Fruit fly (Drosophila melanogaster) whole organism, embryonic: ENCODE results near the gene CG13724.

ENCODE experiments used
- Aef1 ChIP-seq: fragments of 200-800 bp; sonication (Bioruptor generic); IDR thresholded peaks from 3 replicates; pipeline ENCODE4 v1.3.6; 2022; ENCODE audit warnings: missing biosample characterization, missing genetic modification characterization
- Atf6 ChIP-seq: fragments of 200-800 bp; sonication (Bioruptor generic); IDR thresholded peaks from 2 replicates; pipeline ENCODE4 v1.3.6; 2022; ENCODE audit warnings: missing biosample characterization, missing genetic modification characterization
- Bdp1 ChIP-seq: fragments of 200-800 bp; sonication (Bioruptor generic); optimal IDR thresholded peaks from 3 replicates; lab custom pipeline; 2016; ENCODE audit warnings: missing biosample characterization, missing genetic modification characterization
- Bgb ChIP-seq: fragments of 200-800 bp; sonication (Bioruptor generic); IDR thresholded peaks from 2 replicates; pipeline ENCODE4 v1.3.6; 2022; ENCODE audit warnings: missing biosample characterization, missing genetic modification characterization; ENCODE audit not compliant: partially characterized antibody
- CG10959 ChIP-seq: fragments of 200-800 bp; sonication (Bioruptor generic); IDR thresholded peaks from 2 replicates; pipeline ENCODE4 v1.3.6; 2022; ENCODE audit warnings: missing biosample characterization, missing genetic modification characterization
- CG12155 ChIP-seq: fragments of 200-800 bp; sonication (Bioruptor generic); optimal IDR thresholded peaks from 3 replicates; lab custom pipeline; 2016; ENCODE audit warnings: missing biosample characterization, missing genetic modification characterization
- CG12391 ChIP-seq: fragments of 200-800 bp; sonication (Bioruptor generic); optimal IDR thresholded peaks from 3 replicates; lab custom pipeline; 2018; ENCODE audit warnings: missing biosample characterization, mild to moderate bottlenecking, missing genetic modification characterization, moderate library complexity
- CG14710 ChIP-seq: fragments of 200-800 bp; sonication (Bioruptor generic); optimal IDR thresholded peaks from 3 replicates; lab custom pipeline; 2019; ENCODE audit warnings: missing biosample characterization, mild to moderate bottlenecking, missing genetic modification characterization, moderate library complexity
- CG15011 ChIP-seq: fragments of 200-800 bp; sonication (Bioruptor generic); optimal IDR thresholded peaks from 3 replicates; lab custom pipeline; 2018; ENCODE audit warnings: missing biosample characterization, mild to moderate bottlenecking, missing genetic modification characterization
- CG15479 ChIP-seq: fragments of 200-800 bp; sonication (Bioruptor generic); optimal IDR thresholded peaks from 3 replicates; lab custom pipeline; 2019; ENCODE audit warnings: missing biosample characterization, mild to moderate bottlenecking, missing genetic modification characterization, moderate library complexity
- CG1603 ChIP-seq: fragments of 200-800 bp; sonication (Bioruptor generic); optimal IDR thresholded peaks from 2 replicates; lab custom pipeline; 2019; ENCODE audit warnings: missing biosample characterization, mild to moderate bottlenecking, missing genetic modification characterization, moderate library complexity
- CG17186 ChIP-seq: fragments of 200-800 bp; sonication (Bioruptor generic); optimal IDR thresholded peaks from 3 replicates; lab custom pipeline; 2017; ENCODE audit warnings: missing biosample characterization, missing genetic modification reagents, missing genetic modification characterization
- CG17568 ChIP-seq: fragments of 200-800 bp; sonication (Bioruptor generic); optimal IDR thresholded peaks from 2 replicates; lab custom pipeline; 2018; ENCODE audit warnings: missing biosample characterization, mild to moderate bottlenecking, missing genetic modification characterization, moderate library complexity
- CG18619 ChIP-seq: fragments of 200-800 bp; sonication (Bioruptor generic); optimal IDR thresholded peaks from 3 replicates; lab custom pipeline; 2017; ENCODE audit warnings: missing biosample characterization, mild to moderate bottlenecking, missing genetic modification characterization
- CG2116 ChIP-seq: fragments of 200-800 bp; sonication (Bioruptor generic); optimal IDR thresholded peaks from 3 replicates; lab custom pipeline; 2018; ENCODE audit warnings: missing biosample characterization, mild to moderate bottlenecking, missing genetic modification characterization
- CG2678 ChIP-seq: fragments of 200-800 bp; sonication (Bioruptor generic); optimal IDR thresholded peaks from 3 replicates; lab custom pipeline; 2019; ENCODE audit warnings: missing biosample characterization, mild to moderate bottlenecking, missing genetic modification characterization, moderate library complexity
- CG30403 ChIP-seq: fragments of 200-800 bp; sonication (Bioruptor generic); optimal IDR thresholded peaks from 3 replicates; lab custom pipeline; 2016; ENCODE audit warnings: missing biosample characterization, missing genetic modification characterization
- CG3065 ChIP-seq: fragments of 200-800 bp; sonication (Bioruptor generic); optimal IDR thresholded peaks from 2 replicates; lab custom pipeline; 2016; ENCODE audit warnings: missing biosample characterization, missing genetic modification characterization
- CG3726 ChIP-seq: fragments of 200-800 bp; sonication (Bioruptor generic); IDR thresholded peaks from 3 replicates; pipeline ENCODE4, ENCODE4 v1.3.6; 2022; ENCODE audit warnings: missing biosample characterization, missing genetic modification characterization
- CG4424 ChIP-seq: fragments of 200-800 bp; sonication (Bioruptor generic); optimal IDR thresholded peaks from 3 replicates; lab custom pipeline; 2016; ENCODE audit warnings: missing biosample characterization, missing genetic modification characterization
- CG6791 ChIP-seq: fragments of 200-800 bp; sonication (Bioruptor generic); IDR thresholded peaks from 3 replicates; pipeline ENCODE4 v1.3.6; 2022; ENCODE audit warnings: missing biosample characterization, missing genetic modification characterization; ENCODE audit not compliant: partially characterized antibody
- CG9215 ChIP-seq: fragments of 200-800 bp; sonication (Bioruptor generic); IDR thresholded peaks from 2 replicates; pipeline ENCODE4 v1.3.6; 2022; ENCODE audit warnings: missing biosample characterization, missing genetic modification characterization
- CG9932 ChIP-seq: fragments of 200-800 bp; sonication (Bioruptor generic); IDR thresholded peaks from 2 replicates; pipeline ENCODE4 v1.3.6; 2022; ENCODE audit warnings: missing biosample characterization, missing genetic modification characterization
- D ChIP-seq, 2 experiments: fragments of 200-800 bp in 1 of 2; fragments of >200 bp in 1 of 2; sonication (Bioruptor generic) in 1 of 2; optimal IDR thresholded peaks; 2 replicates in 1 of 2; 3 replicates in 1 of 2; lab custom pipeline; 2017; ENCODE audit warnings: mild to moderate bottlenecking in 1 of 2, missing biosample characterization in 1 of 2, missing genetic modification characterization in 1 of 2, missing genetic modification reagents in 1 of 2
- E2f2 ChIP-seq: fragments of 200-800 bp; sonication (Bioruptor generic); IDR thresholded peaks from 2 replicates; pipeline ENCODE4 v1.3.6; 2022; ENCODE audit warnings: missing biosample characterization, missing genetic modification characterization
- Ets65A ChIP-seq: fragments of 200-800 bp; sonication (Bioruptor generic); peaks from one replicate; lab custom pipeline; 2016; ENCODE audit warnings: missing biosample characterization, missing genetic modification characterization
- Fer2 ChIP-seq: fragments of 200-800 bp; sonication (Bioruptor generic); optimal IDR thresholded peaks from 2 replicates; lab custom pipeline; 2018; ENCODE audit warnings: missing biosample characterization, mild to moderate bottlenecking, missing genetic modification characterization, moderate library complexity
- GATAe ChIP-seq: fragments of 200-800 bp; sonication (Bioruptor generic); conservative IDR thresholded peaks from 2 replicates; pipeline ENCODE4 v1.3.6; 2022; ENCODE audit warnings: missing biosample characterization, missing genetic modification characterization
- Hey ChIP-seq: fragments of 200-800 bp; sonication (Bioruptor generic); optimal IDR thresholded peaks from 3 replicates; lab custom pipeline; 2018; ENCODE audit warnings: missing biosample characterization, mild to moderate bottlenecking, missing genetic modification characterization
- Hmx ChIP-seq: fragments of 200-800 bp; sonication (Bioruptor generic); optimal IDR thresholded peaks from 2 replicates; lab custom pipeline; 2016; ENCODE audit warnings: missing biosample characterization, missing genetic modification characterization
- Hr78 ChIP-seq, 2 experiments: fragments of 200-800 bp in 1 of 2; fragments of >200 bp in 1 of 2; sonication (Bioruptor generic) in 1 of 2; optimal IDR thresholded peaks; 2 replicates each; lab custom pipeline; 2017 to 2019; ENCODE audit warnings: missing biosample characterization in 2 of 2, missing genetic modification characterization in 2 of 2, mild to moderate bottlenecking in 1 of 2, moderate library complexity in 1 of 2
- Mes4 ChIP-seq: fragments of 200-800 bp; sonication (Bioruptor generic); optimal IDR thresholded peaks from 2 replicates; lab custom pipeline; 2016; ENCODE audit warnings: missing biosample characterization, missing genetic modification characterization
- Neu2 ChIP-seq: fragments of 200-800 bp; sonication (Bioruptor generic); optimal IDR thresholded peaks from 3 replicates; lab custom pipeline; 2016; ENCODE audit warnings: missing biosample characterization, missing genetic modification characterization, borderline replicate concordance
- ap ChIP-seq: fragments of 200-800 bp; sonication (Bioruptor generic); IDR thresholded peaks from 2 replicates; pipeline ENCODE4 v1.3.6; 2022; ENCODE audit warnings: missing biosample characterization, missing genetic modification characterization
- corto ChIP-seq: fragments of 200-800 bp; sonication (Bioruptor generic); optimal IDR thresholded peaks from 2 replicates; lab custom pipeline; 2016; ENCODE audit warnings: missing biosample characterization, mild to moderate bottlenecking, missing genetic modification characterization, moderate library complexity
- dati ChIP-seq: fragments of 200-800 bp; sonication (Bioruptor generic); IDR thresholded peaks from 2 replicates; pipeline ENCODE4 v1.3.6; 2022; ENCODE audit warnings: missing biosample characterization, missing genetic modification characterization
- ewg ChIP-seq: fragments of 200-800 bp; sonication (Bioruptor generic); optimal IDR thresholded peaks from 3 replicates; lab custom pipeline; 2017; ENCODE audit warnings: mild to moderate bottlenecking, missing biosample characterization, missing genetic modification reagents, missing genetic modification characterization
- ham ChIP-seq: fragments of 200-800 bp; sonication (Bioruptor generic); IDR thresholded peaks from 2 replicates; pipeline ENCODE4 v1.3.6; 2022; ENCODE audit warnings: missing biosample characterization, missing genetic modification characterization
- hb ChIP-seq: fragments of 200-800 bp; sonication (Bioruptor generic); IDR thresholded peaks from 3 replicates; pipeline ENCODE4 v1.3.6; 2022; ENCODE audit warnings: missing biosample characterization, missing genetic modification characterization; ENCODE audit not compliant: partially characterized antibody
- hth ChIP-seq: fragments of >200 bp; optimal IDR thresholded peaks from 2 replicates; lab custom pipeline; 2017; ENCODE audit warnings: inconsistent platforms
- kah ChIP-seq: fragments of 200-800 bp; sonication (Bioruptor generic); optimal IDR thresholded peaks from 2 replicates; lab custom pipeline; 2018; ENCODE audit warnings: missing biosample characterization, mild to moderate bottlenecking, missing genetic modification characterization
- lab ChIP-seq: fragments of 200-800 bp; sonication (Bioruptor generic); optimal IDR thresholded peaks from 3 replicates; lab custom pipeline; 2017; ENCODE audit warnings: missing biosample characterization, missing genetic modification characterization, mild to moderate bottlenecking, moderate library complexity, missing genetic modification reagents
- nerfin-1 ChIP-seq: fragments of 200-800 bp; sonication (Bioruptor generic); optimal IDR thresholded peaks from 3 replicates; lab custom pipeline; 2019; ENCODE audit warnings: missing biosample characterization, mild to moderate bottlenecking, missing genetic modification characterization, moderate library complexity
- nerfin-2 ChIP-seq: fragments of 200-800 bp; sonication (Bioruptor generic); IDR thresholded peaks from 2 replicates; pipeline ENCODE4 v1.3.6; 2022; ENCODE audit warnings: missing biosample characterization, missing genetic modification characterization; ENCODE audit not compliant: partially characterized antibody
- pan ChIP-seq, 4 experiments: fragments of >200 bp in 3 of 4; fragments of 200-800 bp in 1 of 4; sonication (Bioruptor generic) in 1 of 4; optimal IDR thresholded peaks in 3 of 4; IDR thresholded peaks in 1 of 4; 2 replicates each; pipeline versions ENCODE4 v1.3.6 to Lab custom; 2017 to 2022; ENCODE audit warnings: missing biosample characterization in 2 of 4, missing genetic modification characterization in 2 of 4, mixed read lengths in 1 of 4
- ssp ChIP-seq: fragments of 200-800 bp; sonication (Bioruptor generic); IDR thresholded peaks from 2 replicates; pipeline ENCODE4 v1.3.6; 2022; ENCODE audit warnings: missing biosample characterization, missing genetic modification characterization
- wek ChIP-seq: fragments of 200-800 bp; sonication (Bioruptor generic); optimal IDR thresholded peaks from 3 replicates; lab custom pipeline; 2018; ENCODE audit warnings: missing biosample characterization, mild to moderate bottlenecking, missing genetic modification characterization, moderate library complexity
- z ChIP-seq: fragments of 200-800 bp; sonication (Bioruptor generic); IDR thresholded peaks from 3 replicates; pipeline ENCODE4 v1.3.6; 2022; ENCODE audit warnings: missing biosample characterization, missing genetic modification characterization

Gene CG13724

DNA sequence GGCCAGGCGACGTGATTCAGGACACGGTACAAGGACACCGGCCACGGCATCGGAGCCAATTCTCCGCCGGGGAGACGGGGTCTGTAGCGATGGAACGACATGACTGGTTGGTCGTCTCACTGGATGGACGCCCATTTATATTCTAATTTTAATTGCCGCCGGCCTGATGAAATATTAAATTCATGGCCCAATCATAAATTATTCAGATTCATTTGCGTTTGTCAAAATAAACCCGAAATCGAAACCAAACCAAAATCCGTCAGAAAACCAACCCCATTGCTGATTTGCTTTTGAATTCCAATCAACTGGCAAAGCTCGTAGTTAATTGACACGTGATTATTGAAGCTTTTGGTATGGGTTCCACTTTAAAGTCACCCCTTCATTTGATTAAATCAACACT is 6.4 kb downstream of the CG13724 start, which contains the start of gene Or74a:
Gene Or74a (minus strand): TSS at position 101 of the 400 bp plus-strand sequence.
- no peak for TF ChIP-seq Bdp1 (GFP tag; lab: Kevin White, UChicago)
- TF ChIP-seq Hmx, result no peak
- TF ChIP-seq, all 482 proteins: peak for 0

- no peak for TF ChIP-seq corto
- no peak for TF ChIP-seq CG2678 (tag; lab: Kevin White, UChicago)
- TF ChIP-seq CG17186 (GFP tag; lab: Kevin White, UChicago), result no peak
- TF ChIP-seq CG3065 (GFP tag; lab: Kevin White, UChicago), result no peak
- no peak for TF ChIP-seq Hey (tag; lab: Kevin White, UChicago)
- TF ChIP-seq Neu2 (GFP tag; lab: Kevin White, UChicago), result no peak
- peak; percentile 14; the same call in 1 of the 2 replicates for TF ChIP-seq CG9932
- peak; percentile 60; the same call in 2 of the 3 replicates for TF ChIP-seq CG6791 (GFP tag; lab: Robert Waterston, UW)
- TF ChIP-seq lab, result no peak
- peak; percentile 9 for TF ChIP-seq CG2116 (GFP tag; lab: Kevin White, UChicago)
- TF ChIP-seq CG14710, result peak; percentile 47
- TF ChIP-seq Atf6, result no peak
- no peak for TF ChIP-seq CG12391 (tag; lab: Kevin White, UChicago)
- TF ChIP-seq Mes4 (GFP tag; lab: Kevin White, UChicago), result no peak
- TF ChIP-seq Aef1, result no peak
- no peak for TF ChIP-seq dati (GFP tag; lab: Robert Waterston, UW)
- no peak for TF ChIP-seq D (optimal IDR thresholded peaks at IDR 0.05; lab: Kevin White, UChicago)
- TF ChIP-seq D (GFP tag; optimal IDR thresholded peaks at IDR 0.05; lab: Kevin White, UChicago), result no peak
- TF ChIP-seq Ets65A, result no peak
- TF ChIP-seq kah, result no peak
- TF ChIP-seq CG1603, result peak; percentile 60
- no peak for TF ChIP-seq Fer2 (tag; lab: Kevin White, UChicago)
- peak; percentile 51 for TF ChIP-seq E2f2 (GFP tag; lab: Robert Waterston, UW)
- TF ChIP-seq CG10959, result no peak
- no peak for TF ChIP-seq z
- no peak for TF ChIP-seq nerfin-1
- TF ChIP-seq wek (GFP tag; lab: Kevin White, UChicago), result no peak
- no peak for TF ChIP-seq hth
- TF ChIP-seq CG3726, result no peak
- no peak for TF ChIP-seq GATAe (GFP tag; lab: Robert Waterston, UW)
- no peak for TF ChIP-seq CG18619 (GFP tag; lab: Kevin White, UChicago)
- TF ChIP-seq CG15011 (GFP tag; lab: Kevin White, UChicago), result no peak
- TF ChIP-seq pan (optimal IDR thresholded peaks at IDR 0.05; lab: Kevin White, UChicago), result no peak
- TF ChIP-seq pan (GFP tag; optimal IDR thresholded peaks at IDR 0.05 in 1 of 2, IDR thresholded peaks at IDR 0.05 in 1 of 2), result no peak
- TF ChIP-seq nerfin-2 (GFP tag; lab: Robert Waterston, UW), result no peak
- TF ChIP-seq ham (GFP tag; lab: Robert Waterston, UW), result no peak
- no peak for TF ChIP-seq CG30403
- no peak for TF ChIP-seq ssp
- no peak for TF ChIP-seq ap (GFP tag; lab: Robert Waterston, UW)
- 0 out of 2 replicates have a peak, but pooled peaks have one; percentile 32 for TF ChIP-seq Bgb (GFP tag; lab: Robert Waterston, UW)
- no peak for TF ChIP-seq CG15479 (GFP tag; lab: Kevin White, UChicago)
- no peak for TF ChIP-seq CG9215
- TF ChIP-seq CG17568 (GFP tag; lab: Kevin White, UChicago), result no peak
- TF ChIP-seq hb (GFP tag; lab: Robert Waterston, UW), result no peak
- TF ChIP-seq ewg, result no peak
- TF ChIP-seq Hr78 (GFP tag; optimal IDR thresholded peaks at IDR 0.05; lab: Kevin White, UChicago), result no peak
- no peak for TF ChIP-seq CG12155 (GFP tag; lab: Kevin White, UChicago)
- TF ChIP-seq CG4424 (GFP tag; lab: Kevin White, UChicago), result no peak
Measured at dm6 chr3L:17339122-17339521, 16.5 kb downstream of the CG13724 start, which contains the start of gene CG6479. CG6479 (minus strand) TSS chr3L:17339262.
